Fruit fly (Drosophila melanogaster) whole organism: ENCODE results near the gene CSN1a.

Source experiments
- CG8478 ChIP-seq: fragments of >200 bp; optimal IDR thresholded peaks from 2 replicates; lab custom pipeline; 2018; ENCODE audit warnings: inconsistent platforms
- Dll ChIP-seq: fragments of >200 bp; optimal IDR thresholded peaks from 2 replicates; lab custom pipeline; 2017
- EcR ChIP-seq, 2 experiments: fragments of >200 bp; optimal IDR thresholded peaks; 2 replicates each; lab custom pipeline; 2017; ENCODE audit warnings: missing biosample characterization in 2 of 2, missing genetic modification characterization in 2 of 2, missing genetic modification reagents in 2 of 2
- pan ChIP-seq: fragments of >200 bp; optimal IDR thresholded peaks from 2 replicates; lab custom pipeline; 2017
- psq ChIP-seq: fragments of >200 bp; optimal IDR thresholded peaks from 2 replicates; lab custom pipeline; 2017
- usp ChIP-seq: fragments of >200 bp; optimal IDR thresholded peaks from 2 replicates; lab custom pipeline; 2017; ENCODE audit warnings: missing biosample characterization, missing genetic modification characterization, mixed read lengths

CSN1a gene

dm6 chr2L:14760467-14760866 lies 2.1 kb upstream of the CSN1a start, which contains the start of gene CG4691:
Gene CG4691 (plus strand): TSS chr2L:14760767.
- no peak for TF ChIP-seq pan (lab: Kevin White, UChicago)
- no peak for TF ChIP-seq psq
- TF ChIP-seq CG8478 (lab: Kevin White, UChicago), result no peak
- TF ChIP-seq Dll (lab: Kevin White, UChicago), result no peak
- TF ChIP-seq EcR (GFP tag; optimal IDR thresholded peaks at IDR 0.05; lab: Kevin White, UChicago), result no peak
- no peak for TF ChIP-seq usp (GFP tag; lab: Kevin White, UChicago)

- TF ChIP-seq EcR (GFP tag; optimal IDR thresholded peaks at IDR 0.05; lab: Kevin White, UChicago), result no peak
- no peak for TF ChIP-seq Dll (lab: Kevin White, UChicago)
- TF ChIP-seq CG8478 (lab: Kevin White, UChicago), result no peak
- TF ChIP-seq psq, result no peak
- TF ChIP-seq usp (GFP tag; lab: Kevin White, UChicago), result no peak
- TF ChIP-seq pan (lab: Kevin White, UChicago), result no peak
These were observed 3.0 kb downstream of the CSN1a start, which contains the start of gene CG4701 for dm6 chr2L:14765608-14766007. Gene CG4701 (plus strand): TSS chr2L:14765908.

- TF ChIP-seq psq, result no peak
- TF ChIP-seq pan (lab: Kevin White, UChicago), result no peak
- no peak for TF ChIP-seq usp (GFP tag; lab: Kevin White, UChicago)
These were observed 12.1 kb downstream of the CSN1a start, which contains the start of gene CG4650 for dm6 chr2L:14774713-14775112. Gene CG4650 (minus strand): TSS chr2L:14774981.

- no peak for TF ChIP-seq pan (lab: Kevin White, UChicago)
These were observed 21.9 kb downstream of the CSN1a start, which contains the start of gene CG18636 for dm6 chr2L:14784498-14784897. Gene CG18636 (minus strand): TSS chr2L:14784598.

DNA sequence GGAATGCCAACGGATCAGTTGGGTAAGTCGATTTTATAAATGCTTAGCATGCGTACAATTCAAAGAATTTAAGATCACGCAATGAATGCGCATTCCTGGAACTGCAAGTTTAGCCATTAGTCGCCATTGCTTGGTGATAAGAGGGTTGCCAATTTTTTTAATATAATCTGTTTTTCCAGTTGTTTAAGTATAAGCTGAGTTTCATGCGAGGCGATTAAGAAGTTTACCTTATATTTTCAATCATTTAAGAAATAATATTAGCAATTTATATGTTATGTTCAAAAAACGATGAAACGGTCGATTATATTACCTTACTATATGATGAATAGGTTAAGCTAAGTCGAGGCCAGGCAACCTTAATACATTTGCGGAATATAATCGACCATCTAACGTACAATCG lies 34.0 kb downstream of the CSN1a start, which contains the start of gene CG18420:
TSS of gene CG18420 (minus strand) at position 101 of the 400 bp plus-strand sequence.
- TF ChIP-seq psq (no peak), usp (GFP tag; lab: Kevin White, UChicago) (no peak), pan (lab: Kevin White, UChicago) (no peak), Dll (lab: Kevin White, UChicago) (no peak), CG8478 (lab: Kevin White, UChicago) (no peak), EcR (GFP tag; optimal IDR thresholded peaks at IDR 0.05; lab: Kevin White, UChicago) (no peak)

- no peak for TF ChIP-seq CG8478 (lab: Kevin White, UChicago)
- no peak for TF ChIP-seq usp (GFP tag; lab: Kevin White, UChicago)
- TF ChIP-seq pan (lab: Kevin White, UChicago), result no peak
- no peak for TF ChIP-seq EcR (GFP tag; optimal IDR thresholded peaks at IDR 0.05; lab: Kevin White, UChicago)
- no peak for TF ChIP-seq Dll (lab: Kevin White, UChicago)
- TF ChIP-seq psq, result no peak
These were observed 35.0 kb downstream of the CSN1a start for dm6 chr2L:14797554-14797953.

DNA sequence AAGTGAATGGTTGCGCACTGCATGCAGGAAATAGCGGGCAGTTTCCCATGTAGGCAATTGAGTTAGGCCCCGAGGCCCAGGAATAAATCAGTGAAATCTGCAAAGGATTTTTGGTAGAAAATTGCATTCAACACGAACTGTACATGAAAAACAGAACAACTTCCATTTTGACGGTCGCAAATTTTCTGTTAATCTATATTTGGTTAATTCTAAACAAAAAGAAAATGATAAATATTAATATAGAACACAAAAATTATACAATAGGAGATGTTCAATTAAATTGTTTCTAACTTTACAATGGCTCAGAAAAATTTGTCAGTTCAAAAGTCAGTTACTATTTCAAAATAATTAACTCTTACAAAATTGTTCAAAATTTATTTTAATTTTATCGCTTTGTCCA lies 39.5 kb downstream of the CSN1a start, which contains the start of gene CG33308:
TSS of gene CG33308 (plus strand) at position 301 of the 400 bp plus-strand sequence.
- no peak for TF ChIP-seq usp (GFP tag; lab: Kevin White, UChicago)
- TF ChIP-seq EcR (GFP tag; optimal IDR thresholded peaks at IDR 0.05; lab: Kevin White, UChicago), result no peak
- TF ChIP-seq Dll (lab: Kevin White, UChicago), result no peak
- no peak for TF ChIP-seq pan (lab: Kevin White, UChicago)
- no peak for TF ChIP-seq CG8478 (lab: Kevin White, UChicago)
- no peak for TF ChIP-seq psq

dm6 chr2L:14810461-14810860 lies 47.9 kb downstream of the CSN1a start, which contains the start of gene CG33309:
Gene CG33309 (plus strand): TSS chr2L:14810761.
- TF ChIP-seq CG8478 (lab: Kevin White, UChicago) (no peak), psq (no peak), EcR (GFP tag; optimal IDR thresholded peaks at IDR 0.05; lab: Kevin White, UChicago) (no peak), pan (lab: Kevin White, UChicago) (no peak), Dll (lab: Kevin White, UChicago) (no peak), usp (GFP tag; lab: Kevin White, UChicago) (no peak)
